Fruit fly (Drosophila melanogaster): ENCODE measurements around the gene CG5439.

CG5439 gene

dm6 chr2L:13225225-13225840 is 48.4 kb downstream of the CG5439 start, which contains the start of gene CG15480:
CG15480 (minus strand) TSS chr2L:13225275.
- TF ChIP-seq Dif (GFP tag; optimal IDR thresholded peaks at IDR 0.05; ENCODE audit: partially characterized antibody) = no peak
- no peak for TF ChIP-seq tai (GFP tag; optimal IDR thresholded peaks at IDR 0.05)
- TF ChIP-seq Mio (GFP tag; optimal IDR thresholded peaks at IDR 0.05) = no peak
- no peak for TF ChIP-seq rgr (GFP tag; optimal IDR thresholded peaks at IDR 0.05)
- no peak for TF ChIP-seq Abd-B (GFP tag; optimal IDR thresholded peaks at IDR 0.05)
- no peak for TF ChIP-seq psq (GFP tag; optimal IDR thresholded peaks at IDR 0.05)
- TF ChIP-seq CrebA (GFP tag; optimal IDR thresholded peaks at IDR 0.05; ENCODE audit: borderline replicate concordance) = no peak
- TF ChIP-seq h (GFP tag; optimal IDR thresholded peaks at IDR 0.05) = no peak
- TF ChIP-seq N (GFP tag; optimal IDR thresholded peaks at IDR 0.05) = no peak

- TF ChIP-seq tai (GFP tag; optimal IDR thresholded peaks at IDR 0.05) (no peak), CrebA (GFP tag; optimal IDR thresholded peaks at IDR 0.05; ENCODE audit: borderline replicate concordance) (no peak), sage (GFP tag; optimal IDR thresholded peaks at IDR 0.05) (no peak)
These were observed 50.3 kb downstream of the CG5439 start, which contains the start of gene CG16813 for dm6 chr2L:13227242-13227641. CG16813 (plus strand) TSS chr2L:13227529.
